Fruit fly (Drosophila melanogaster) whole organism, embryonic: ENCODE data around the gene CG46307.
A peak's percentile ranks its signal among the peaks of the same experiment; 100 is the strongest.

ENCODE experiments used
- Abd-B ChIP-seq: fragments of 200-800 bp; sonication (Bioruptor generic); optimal IDR thresholded peaks from 2 replicates; lab custom pipeline; 2018; ENCODE audit warnings: missing biosample characterization, mild to moderate bottlenecking, missing genetic modification characterization, moderate library complexity
- Asciz ChIP-seq: fragments of 200-800 bp; sonication (Bioruptor generic); optimal IDR thresholded peaks from 2 replicates; lab custom pipeline; 2017; ENCODE audit warnings: missing biosample characterization, mild to moderate bottlenecking, missing genetic modification characterization, missing genetic modification reagents
- CG10321 ChIP-seq: fragments of 200-800 bp; sonication (Bioruptor generic); IDR thresholded peaks from 2 replicates; pipeline ENCODE4 v1.3.6; 2022; ENCODE audit warnings: missing biosample characterization, missing genetic modification characterization
- CG11093 ChIP-seq: fragments of 200-800 bp; sonication (Bioruptor generic); IDR thresholded peaks from 3 replicates; pipeline ENCODE4 v1.3.6; 2022; ENCODE audit warnings: missing biosample characterization, missing genetic modification characterization
- CG13424 ChIP-seq: fragments of 200-800 bp; sonication (Bioruptor generic); optimal IDR thresholded peaks from 2 replicates; lab custom pipeline; 2019; ENCODE audit warnings: missing biosample characterization, mild to moderate bottlenecking, missing genetic modification characterization, moderate library complexity
- CG13894 ChIP-seq: fragments of 200-800 bp; sonication (Bioruptor generic); optimal IDR thresholded peaks from 3 replicates; lab custom pipeline; 2018; ENCODE audit warnings: missing biosample characterization, mild to moderate bottlenecking, missing genetic modification characterization, moderate library complexity
- CG1529 ChIP-seq: fragments of 200-800 bp; sonication (Bioruptor generic); optimal IDR thresholded peaks from 3 replicates; lab custom pipeline; 2018; ENCODE audit warnings: missing biosample characterization, missing genetic modification characterization
- CG3065 ChIP-seq: fragments of 200-800 bp; sonication (Bioruptor generic); optimal IDR thresholded peaks from 2 replicates; lab custom pipeline; 2016; ENCODE audit warnings: missing biosample characterization, missing genetic modification characterization
- CG32767 ChIP-seq: fragments of 200-800 bp; sonication (Bioruptor generic); IDR thresholded peaks from 2 replicates; pipeline ENCODE4 v1.3.6; 2022; ENCODE audit warnings: missing biosample characterization, missing genetic modification characterization
- CG4404 ChIP-seq: fragments of 200-800 bp; sonication (Bioruptor generic); IDR thresholded peaks from 2 replicates; pipeline ENCODE4 v1.3.6; 2022; ENCODE audit warnings: missing biosample characterization, missing genetic modification characterization
- Camta ChIP-seq: fragments of 200-800 bp; sonication (Bioruptor generic); optimal IDR thresholded peaks from 2 replicates; lab custom pipeline; 2016; ENCODE audit warnings: missing biosample characterization, missing genetic modification characterization
- CoRest ChIP-seq: fragments of 200-800 bp; sonication (Bioruptor generic); optimal IDR thresholded peaks from 3 replicates; lab custom pipeline; 2018; ENCODE audit warnings: missing biosample characterization, mild to moderate bottlenecking, missing genetic modification characterization, moderate library complexity
- Dbx ChIP-seq: fragments of 200-800 bp; sonication (Bioruptor generic); IDR thresholded peaks from 3 replicates; pipeline ENCODE4 v1.3.6; 2022; ENCODE audit warnings: missing biosample characterization, missing genetic modification characterization
- Eip74EF ChIP-seq, 2 experiments: fragments of 200-800 bp in 1 of 2; fragments of >200 bp in 1 of 2; sonication (Bioruptor generic) in 1 of 2; optimal IDR thresholded peaks; 2 replicates each; lab custom pipeline; 2017 to 2019; ENCODE audit warnings: missing biosample characterization in 2 of 2, missing genetic modification characterization in 2 of 2, mild to moderate bottlenecking in 1 of 2, moderate library complexity in 1 of 2
- Hr51 ChIP-seq, 2 experiments: fragments of 200-800 bp; sonication (Bioruptor generic); optimal IDR thresholded peaks; 2 replicates in 1 of 2; 3 replicates in 1 of 2; lab custom pipeline; 2016 to 2018; ENCODE audit warnings: missing biosample characterization in 2 of 2, missing genetic modification characterization in 2 of 2, mild to moderate bottlenecking in 1 of 2, moderate library complexity in 1 of 2
- Lpt ChIP-seq: fragments of >200 bp; optimal IDR thresholded peaks from 2 replicates; lab custom pipeline; 2018; ENCODE audit warnings: missing biosample characterization, missing genetic modification characterization
- Neu2 ChIP-seq: fragments of 200-800 bp; sonication (Bioruptor generic); optimal IDR thresholded peaks from 3 replicates; lab custom pipeline; 2016; ENCODE audit warnings: missing biosample characterization, missing genetic modification characterization, borderline replicate concordance
- PHDP ChIP-seq: fragments of 200-800 bp; sonication (Bioruptor generic); optimal IDR thresholded peaks from 3 replicates; lab custom pipeline; 2018; ENCODE audit warnings: missing biosample characterization, mild to moderate bottlenecking, missing genetic modification characterization, moderate library complexity
- Poxn ChIP-seq: fragments of 200-800 bp; sonication (Bioruptor generic); IDR thresholded peaks from 2 replicates; pipeline ENCODE4 v1.3.6; 2022; ENCODE audit warnings: missing biosample characterization, missing genetic modification characterization
- Sox102F ChIP-seq: fragments of 200-800 bp; sonication (Bioruptor generic); optimal IDR thresholded peaks from 2 replicates; lab custom pipeline; 2018; ENCODE audit warnings: missing biosample characterization, mild to moderate bottlenecking, missing genetic modification characterization, moderate library complexity
- Spps ChIP-seq: fragments of 200-800 bp; sonication (Bioruptor generic); optimal IDR thresholded peaks from 2 replicates; lab custom pipeline; 2018; ENCODE audit warnings: missing biosample characterization, mild to moderate bottlenecking, missing genetic modification characterization
- TFAM ChIP-seq: fragments of 200-800 bp; sonication (Bioruptor generic); optimal IDR thresholded peaks from 2 replicates; lab custom pipeline; 2017; ENCODE audit warnings: missing biosample characterization, missing genetic modification characterization, inconsistent platforms
- ase ChIP-seq: fragments of 200-800 bp; sonication (Bioruptor generic); IDR thresholded peaks from 3 replicates; pipeline ENCODE4 v1.3.6; 2022; ENCODE audit warnings: missing biosample characterization, missing genetic modification characterization
- ato ChIP-seq: fragments of 200-800 bp; sonication (Bioruptor generic); IDR thresholded peaks from 2 replicates; pipeline ENCODE4 v1.3.6; 2022; ENCODE audit warnings: missing biosample characterization, missing genetic modification characterization; ENCODE audit not compliant: partially characterized antibody
- caup ChIP-seq: fragments of 200-800 bp; sonication (Bioruptor generic); optimal IDR thresholded peaks from 3 replicates; lab custom pipeline; 2017; ENCODE audit warnings: missing biosample characterization, mild to moderate bottlenecking, missing genetic modification characterization, moderate library complexity; ENCODE audit not compliant: severe bottlenecking
- eyg ChIP-seq: fragments of 200-800 bp; sonication (Bioruptor generic); optimal IDR thresholded peaks from 3 replicates; lab custom pipeline; 2016; ENCODE audit warnings: missing biosample characterization, missing genetic modification characterization
- fu2 ChIP-seq: fragments of 200-800 bp; sonication (Bioruptor generic); optimal IDR thresholded peaks from 2 replicates; lab custom pipeline; 2016; ENCODE audit warnings: missing biosample characterization, missing genetic modification characterization
- gce ChIP-seq: fragments of 200-800 bp; sonication (Bioruptor generic); IDR thresholded peaks from 3 replicates; pipeline ENCODE4 v1.3.6; 2022; ENCODE audit warnings: missing biosample characterization, missing genetic modification characterization
- gcm ChIP-seq: fragments of 200-800 bp; sonication (Bioruptor generic); optimal IDR thresholded peaks from 2 replicates; lab custom pipeline; 2019; ENCODE audit warnings: missing biosample characterization, mild to moderate bottlenecking, missing genetic modification characterization, moderate library complexity
- gem ChIP-seq: fragments of 200-800 bp; sonication (Bioruptor generic); optimal IDR thresholded peaks from 2 replicates; lab custom pipeline; 2019; ENCODE audit warnings: missing biosample characterization, mild to moderate bottlenecking, missing genetic modification characterization, moderate library complexity
- gro ChIP-seq: fragments of 200-800 bp; sonication (Bioruptor generic); optimal IDR thresholded peaks from 2 replicates; lab custom pipeline; 2016; ENCODE audit warnings: missing biosample characterization, missing genetic modification characterization
- ham ChIP-seq: fragments of 200-800 bp; sonication (Bioruptor generic); IDR thresholded peaks from 2 replicates; pipeline ENCODE4 v1.3.6; 2022; ENCODE audit warnings: missing biosample characterization, missing genetic modification characterization
- insv ChIP-seq, 2 experiments: fragments of 200-800 bp; sonication (Bioruptor generic); optimal IDR thresholded peaks; 3 replicates each; lab custom pipeline; 2016 to 2018; ENCODE audit warnings: missing biosample characterization in 2 of 2, missing genetic modification characterization in 2 of 2
- jumu ChIP-seq: fragments of 200-800 bp; sonication (Bioruptor generic); optimal IDR thresholded peaks from 3 replicates; lab custom pipeline; 2016; ENCODE audit warnings: missing biosample characterization, missing genetic modification characterization
- klu ChIP-seq: fragments of 200-800 bp; sonication (Bioruptor generic); IDR thresholded peaks from 2 replicates; pipeline ENCODE4 v1.3.6; 2022; ENCODE audit warnings: missing biosample characterization, missing genetic modification characterization
- kni ChIP-seq: fragments of 200-800 bp; sonication (Bioruptor generic); optimal IDR thresholded peaks from 3 replicates; lab custom pipeline; 2017; ENCODE audit warnings: mild to moderate bottlenecking, missing biosample characterization, missing genetic modification reagents, missing genetic modification characterization
- knrl ChIP-seq: fragments of 200-800 bp; sonication (Bioruptor generic); IDR thresholded peaks from 3 replicates; pipeline ENCODE4 v1.3.6; 2022; ENCODE audit warnings: missing biosample characterization, missing genetic modification characterization; ENCODE audit not compliant: partially characterized antibody
- lbe ChIP-seq: fragments of 200-800 bp; sonication (Bioruptor generic); optimal IDR thresholded peaks from 2 replicates; lab custom pipeline; 2016; ENCODE audit warnings: missing biosample characterization, mild to moderate bottlenecking, missing genetic modification characterization
- nerfin-1 ChIP-seq: fragments of 200-800 bp; sonication (Bioruptor generic); optimal IDR thresholded peaks from 3 replicates; lab custom pipeline; 2019; ENCODE audit warnings: missing biosample characterization, mild to moderate bottlenecking, missing genetic modification characterization, moderate library complexity
- onecut ChIP-seq: fragments of 200-800 bp; sonication (Bioruptor generic); IDR thresholded peaks from 2 replicates; pipeline ENCODE4 v1.3.6; 2022; ENCODE audit warnings: missing biosample characterization, missing genetic modification characterization
- peb ChIP-seq: fragments of 200-800 bp; sonication (Bioruptor generic); IDR thresholded peaks from 2 replicates; pipeline ENCODE4 v1.3.6; 2022; ENCODE audit warnings: missing biosample characterization, missing genetic modification characterization
- phol ChIP-seq: fragments of 200-800 bp; sonication (Bioruptor generic); optimal IDR thresholded peaks from 3 replicates; lab custom pipeline; 2018; ENCODE audit warnings: missing biosample characterization, mild to moderate bottlenecking, missing genetic modification characterization, moderate library complexity
- pnt ChIP-seq: fragments of 200-800 bp; sonication (Bioruptor generic); optimal IDR thresholded peaks from 3 replicates; lab custom pipeline; 2016; ENCODE audit warnings: missing biosample characterization, missing genetic modification characterization
- prd ChIP-seq, 3 experiments: fragments of >200 bp in 2 of 3; fragments of 200-800 bp in 1 of 3; sonication (Bioruptor generic) in 1 of 3; optimal IDR thresholded peaks in 2 of 3; IDR thresholded peaks in 1 of 3; 2 replicates in 2 of 3; 3 replicates in 1 of 3; pipeline versions ENCODE4 v1.3.6 to Lab custom; 2017 to 2022; ENCODE audit warnings: missing biosample characterization in 1 of 3, missing genetic modification characterization in 1 of 3
- pum ChIP-seq: fragments of 200-800 bp; sonication (Bioruptor generic); optimal IDR thresholded peaks from 2 replicates; lab custom pipeline; 2016; ENCODE audit warnings: missing biosample characterization, missing genetic modification characterization
- repo ChIP-seq: fragments of 200-800 bp; sonication (Bioruptor generic); optimal IDR thresholded peaks from 2 replicates; lab custom pipeline; 2016; ENCODE audit warnings: missing biosample characterization, missing genetic modification characterization
- slou ChIP-seq: fragments of 200-800 bp; sonication (Bioruptor generic); optimal IDR thresholded peaks from 3 replicates; lab custom pipeline; 2016; ENCODE audit warnings: missing biosample characterization, missing genetic modification characterization
- z ChIP-seq: fragments of 200-800 bp; sonication (Bioruptor generic); IDR thresholded peaks from 3 replicates; pipeline ENCODE4 v1.3.6; 2022; ENCODE audit warnings: missing biosample characterization, missing genetic modification characterization

CG46307 gene

dm6 chr2L:21156156-21157040 lies 52.0 kb downstream of the CG46307 start, which contains the start of the genes Mpp6 and E2f2 (continued):
- no peak for TF ChIP-seq Poxn (GFP tag; lab: Robert Waterston, UW)
- TF ChIP-seq CG13424 (tag; lab: Kevin White, UChicago), result no peak
- TF ChIP-seq onecut (GFP tag; lab: Robert Waterston, UW), result peak; percentile 50
- TF ChIP-seq Hr51 (GFP tag; optimal IDR thresholded peaks at IDR 0.05; lab: Kevin White, UChicago), result peak in 1 of 2 experiments; percentile 17
- no peak for TF ChIP-seq insv (GFP tag; optimal IDR thresholded peaks at IDR 0.05; lab: Kevin White, UChicago)
- TF ChIP-seq repo, result no peak
- no peak for TF ChIP-seq klu (GFP tag; lab: Robert Waterston, UW)
- TF ChIP-seq Eip74EF (GFP tag; optimal IDR thresholded peaks at IDR 0.05; lab: Kevin White, UChicago), result no peak
- TF ChIP-seq Abd-B, result no peak
- TF ChIP-seq Sox102F (GFP tag; lab: Kevin White, UChicago), result no peak
- peak; percentile 92 for TF ChIP-seq phol
- TF ChIP-seq PHDP (tag; lab: Kevin White, UChicago), result no peak
- no peak for TF ChIP-seq jumu (GFP tag; lab: Kevin White, UChicago)
- peak; percentile 82 for TF ChIP-seq ato (GFP tag; lab: Robert Waterston, UW)
- no peak for TF ChIP-seq CG10321 (GFP tag; lab: Robert Waterston, UW)
- TF ChIP-seq Lpt (GFP tag; lab: Kevin White, UChicago), result no peak
- TF ChIP-seq pum (GFP tag; lab: Kevin White, UChicago), result peak; percentile 52
- TF ChIP-seq TFAM (GFP tag; lab: Kevin White, UChicago), result no peak
- no peak for TF ChIP-seq CG1529
- TF ChIP-seq gro (GFP tag; lab: Kevin White, UChicago), result peak; percentile 22
- no peak for TF ChIP-seq eyg (GFP tag; lab: Kevin White, UChicago)
- no peak for TF ChIP-seq Asciz (GFP tag; lab: Kevin White, UChicago)
- no peak for TF ChIP-seq CG3065
- TF ChIP-seq CG11093, result no peak
- TF ChIP-seq CG32767 (GFP tag; lab: Robert Waterston, UW), result no peak
- TF ChIP-seq ham (GFP tag; lab: Robert Waterston, UW), result no peak
- TF ChIP-seq prd (optimal IDR thresholded peaks at IDR 0.05; lab: Kevin White, UChicago), result no peak
- TF ChIP-seq prd (GFP tag; IDR thresholded peaks at IDR 0.05; lab: Robert Waterston, UW), result peak; percentile 54
- no peak for TF ChIP-seq ase
- no peak for TF ChIP-seq gcm (GFP tag; lab: Kevin White, UChicago)
- peak; percentile 22 for TF ChIP-seq CoRest (tag; lab: Kevin White, UChicago)
- no peak for TF ChIP-seq slou (GFP tag; lab: Kevin White, UChicago)
- no peak for TF ChIP-seq pnt
- no peak for TF ChIP-seq Camta (GFP tag; lab: Kevin White, UChicago)
- no peak for TF ChIP-seq kni
- TF ChIP-seq gce (GFP tag; lab: Robert Waterston, UW), result no peak
- TF ChIP-seq caup, result no peak
- no peak for TF ChIP-seq Spps
- no peak; the same call in 1 of the 2 replicates for TF ChIP-seq CG4404 (GFP tag; lab: Robert Waterston, UW)
- TF ChIP-seq knrl (GFP tag; lab: Robert Waterston, UW), result peak; percentile 84
- no peak for TF ChIP-seq gem (tag; lab: Kevin White, UChicago)
- TF ChIP-seq Neu2, result no peak
- TF ChIP-seq nerfin-1 (tag; lab: Kevin White, UChicago), result no peak
- TF ChIP-seq lbe (GFP tag; lab: Kevin White, UChicago), result peak; percentile 35
- TF ChIP-seq peb (GFP tag; lab: Robert Waterston, UW), result no peak
- TF ChIP-seq z, result no peak
- peak; percentile 87 for TF ChIP-seq Dbx
- TF ChIP-seq CG13894 (tag; lab: Kevin White, UChicago), result no peak
- no peak for TF ChIP-seq fu2 (GFP tag; lab: Kevin White, UChicago)
